Worm (Caenorhabditis elegans) whole organism, mixed stage, embryonic: ENCODE measurements around the gene B0454.6.
A peak's percentile ranks its signal among the peaks of the same experiment; 100 is the strongest.

Experiments used
- M03D4.4 ChIP-seq: sonication (generic microtip); optimal IDR thresholded peaks from 2 replicates; lab custom pipeline; 2017; ENCODE audit warnings: mild to moderate bottlenecking, missing genetic modification characterization, missing compliant biosample characterization
- bed-3 ChIP-seq: fragments of 200-800 bp; sonication (Bioruptor generic); optimal IDR thresholded peaks from 3 replicates; lab custom pipeline; 2018; ENCODE audit warnings: mild to moderate bottlenecking, missing genetic modification characterization, moderate library complexity, missing compliant biosample characterization
- blmp-1 ChIP-seq: fragments of 150-350 bp; optimal IDR thresholded peaks from 2 replicates; lab custom pipeline; 2014; ENCODE audit warnings: missing biosample characterization, missing genetic modification characterization
- ceh-39 ChIP-seq: fragments of 150-350 bp; optimal IDR thresholded peaks from 2 replicates; lab custom pipeline; 2014; ENCODE audit warnings: missing biosample characterization, missing genetic modification characterization
- ceh-43 ChIP-seq: fragments of 200-800 bp; sonication (Bioruptor generic); optimal IDR thresholded peaks from 2 replicates; lab custom pipeline; 2018; ENCODE audit warnings: mild to moderate bottlenecking, missing genetic modification characterization, moderate library complexity, missing compliant biosample characterization
- ceh-83 ChIP-seq: fragments of 200-800 bp; sonication (Bioruptor generic); optimal IDR thresholded peaks from 2 replicates; lab custom pipeline; 2018; ENCODE audit warnings: mild to moderate bottlenecking, missing genetic modification characterization, missing compliant biosample characterization
- ces-1 ChIP-seq: fragments of 150-350 bp; optimal IDR thresholded peaks from 2 replicates; lab custom pipeline; 2014; ENCODE audit warnings: missing biosample characterization, missing genetic modification reagents, missing genetic modification characterization
- cnd-1 ChIP-seq: fragments of 200-800 bp; sonication (Bioruptor generic); optimal IDR thresholded peaks from 2 replicates; lab custom pipeline; 2018; ENCODE audit warnings: mild to moderate bottlenecking, missing genetic modification characterization, missing compliant biosample characterization
- drap-1 ChIP-seq: fragments of 200-800 bp; sonication (Bioruptor generic); optimal IDR thresholded peaks from 3 replicates; lab custom pipeline; 2018; ENCODE audit warnings: mild to moderate bottlenecking, missing genetic modification characterization, missing compliant biosample characterization
- elt-1 ChIP-seq: sonication (generic microtip); optimal IDR thresholded peaks from 2 replicates; lab custom pipeline; 2017; ENCODE audit warnings: missing genetic modification characterization, mild to moderate bottlenecking, missing compliant biosample characterization, antibody characterized with exemption, moderate library complexity, borderline replicate concordance; ENCODE audit not compliant: insufficient read depth
- elt-3 ChIP-seq: fragments of 150-350 bp; optimal IDR thresholded peaks from 2 replicates; lab custom pipeline; 2014; ENCODE audit warnings: missing biosample characterization, missing genetic modification characterization
- flh-1 ChIP-seq: fragments of 200-800 bp; sonication (Bioruptor generic); optimal IDR thresholded peaks from 2 replicates; lab custom pipeline; 2018; ENCODE audit warnings: mild to moderate bottlenecking, missing genetic modification characterization, moderate library complexity, missing compliant biosample characterization
- ham-2 ChIP-seq: fragments of 200-800 bp; sonication (Bioruptor generic); optimal IDR thresholded peaks from 2 replicates; lab custom pipeline; 2018; ENCODE audit warnings: mild to moderate bottlenecking, missing genetic modification characterization, missing compliant biosample characterization
- hlh-1 ChIP-seq: fragments of 150-350 bp; optimal IDR thresholded peaks from 2 replicates; lab custom pipeline; 2014; ENCODE audit warnings: missing biosample characterization, missing genetic modification reagents, missing genetic modification characterization
- lin-13 ChIP-seq: fragments of 150-350 bp; optimal IDR thresholded peaks from 2 replicates; lab custom pipeline; 2014; ENCODE audit warnings: missing biosample characterization, missing genetic modification characterization
- lin-32 ChIP-seq: fragments of 200-800 bp; sonication (Bioruptor generic); optimal IDR thresholded peaks from 2 replicates; lab custom pipeline; 2018; ENCODE audit warnings: mild to moderate bottlenecking, missing genetic modification characterization, missing compliant biosample characterization
- lsy-2 ChIP-seq: fragments of 150-350 bp; optimal IDR thresholded peaks from 2 replicates; lab custom pipeline; 2014; ENCODE audit warnings: missing biosample characterization, missing genetic modification characterization
- mab-5 ChIP-seq: fragments of 150-350 bp; optimal IDR thresholded peaks from 2 replicates; lab custom pipeline; 2014; ENCODE audit warnings: missing biosample characterization, missing genetic modification characterization
- mep-1 ChIP-seq: fragments of 150-350 bp; optimal IDR thresholded peaks from 2 replicates; lab custom pipeline; 2017; ENCODE audit warnings: missing biosample characterization, missing genetic modification reagents, missing genetic modification characterization, inconsistent platforms
- mls-2 ChIP-seq: sonication (generic microtip); optimal IDR thresholded peaks from 2 replicates; lab custom pipeline; 2016; ENCODE audit warnings: mild to moderate bottlenecking, missing genetic modification characterization, moderate library complexity, missing compliant biosample characterization
- nhr-12 ChIP-seq: fragments of 150-350 bp; optimal IDR thresholded peaks from 2 replicates; lab custom pipeline; 2014; ENCODE audit warnings: missing biosample characterization, missing genetic modification characterization
- nhr-2 ChIP-seq: fragments of 150-350 bp; optimal IDR thresholded peaks from 2 replicates; lab custom pipeline; 2014; ENCODE audit warnings: missing biosample characterization, missing genetic modification characterization
- nhr-237 ChIP-seq: fragments of 150-350 bp; optimal IDR thresholded peaks from 2 replicates; lab custom pipeline; 2014; ENCODE audit warnings: missing biosample characterization, missing genetic modification characterization
- nhr-28 ChIP-seq: fragments of 150-350 bp; optimal IDR thresholded peaks from 2 replicates; lab custom pipeline; 2014; ENCODE audit warnings: missing biosample characterization, missing genetic modification characterization
- nhr-76 ChIP-seq: sonication (generic microtip); optimal IDR thresholded peaks from 2 replicates; lab custom pipeline; 2017; ENCODE audit warnings: missing biosample characterization, missing genetic modification characterization
- pha-4 ChIP-seq: fragments of 150-350 bp; optimal IDR thresholded peaks from 2 replicates; lab custom pipeline; 2018; ENCODE audit warnings: missing biosample characterization, missing genetic modification reagents, missing genetic modification characterization
- sem-2 ChIP-seq: fragments of 200-800 bp; sonication (Bioruptor generic); optimal IDR thresholded peaks from 2 replicates; lab custom pipeline; 2018; ENCODE audit warnings: mild to moderate bottlenecking, missing genetic modification characterization, missing compliant biosample characterization
- snpc-4 ChIP-seq: fragments of 150-350 bp; optimal IDR thresholded peaks from 2 replicates; lab custom pipeline; 2014; ENCODE audit warnings: missing biosample characterization, missing genetic modification characterization
- sptf-1 ChIP-seq: sonication (generic microtip); optimal IDR thresholded peaks from 2 replicates; lab custom pipeline; 2017; ENCODE audit warnings: mild to moderate bottlenecking, missing genetic modification characterization, moderate library complexity, missing compliant biosample characterization
- tbx-8 ChIP-seq: fragments of 200-800 bp; sonication (Bioruptor generic); optimal IDR thresholded peaks from 2 replicates; lab custom pipeline; 2018; ENCODE audit warnings: mild to moderate bottlenecking, missing genetic modification characterization, moderate library complexity, missing compliant biosample characterization
- unc-120 ChIP-seq: sonication (generic microtip); optimal IDR thresholded peaks from 2 replicates; lab custom pipeline; 2017; ENCODE audit warnings: missing genetic modification characterization, missing compliant biosample characterization; ENCODE audit not compliant: poor library complexity, severe bottlenecking
- unc-39 ChIP-seq: fragments of 150-350 bp; optimal IDR thresholded peaks from 2 replicates; lab custom pipeline; 2014; ENCODE audit warnings: missing biosample characterization, missing genetic modification characterization
- unc-62 ChIP-seq: fragments of 150-350 bp; optimal IDR thresholded peaks from 2 replicates; lab custom pipeline; 2014; ENCODE audit warnings: missing biosample characterization, missing genetic modification reagents, missing genetic modification characterization
- zip-8 ChIP-seq: fragments of 150-350 bp; optimal IDR thresholded peaks from 2 replicates; lab custom pipeline; 2014; ENCODE audit warnings: missing biosample characterization, missing genetic modification characterization
- ztf-11 ChIP-seq: fragments of 150-350 bp; optimal IDR thresholded peaks from 2 replicates; lab custom pipeline; 2014; ENCODE audit warnings: missing biosample characterization, missing genetic modification characterization

B0454.6 gene

DNA sequence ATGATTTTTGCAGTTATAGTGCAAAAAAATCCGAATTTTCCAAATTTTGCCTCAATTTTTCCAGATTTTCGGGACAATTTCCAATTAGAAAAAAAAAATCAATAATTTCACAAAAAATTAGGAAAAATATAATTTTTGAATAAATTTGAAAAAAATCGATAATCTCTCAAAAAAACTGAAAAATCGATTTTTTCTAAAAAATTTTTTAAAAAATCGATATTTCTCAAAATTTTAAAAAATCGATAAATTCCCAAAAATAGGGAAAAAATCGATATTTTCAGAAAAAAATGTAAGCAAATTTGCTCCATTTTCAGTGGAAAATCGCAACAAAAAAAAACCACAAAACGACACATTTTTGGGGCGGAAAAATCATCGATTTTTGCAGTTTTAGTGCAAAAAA lies 35.3 kb downstream of the B0454.6 start:
- TF ChIP-seq elt-1 (tag; lab: Kevin White, UChicago) (no peak), cnd-1 (tag; lab: Kevin White, UChicago) (no peak), lsy-2 (no peak), tbx-8 (GFP tag; lab: Kevin White, UChicago) (no peak)

- no peak for TF ChIP-seq unc-120 (tag; lab: Kevin White, UChicago)
- TF ChIP-seq, all 35 proteins: peak for 0
Observed at ce11 chrII:3068646-3069045, 36.1 kb downstream of the B0454.6 start.

DNA sequence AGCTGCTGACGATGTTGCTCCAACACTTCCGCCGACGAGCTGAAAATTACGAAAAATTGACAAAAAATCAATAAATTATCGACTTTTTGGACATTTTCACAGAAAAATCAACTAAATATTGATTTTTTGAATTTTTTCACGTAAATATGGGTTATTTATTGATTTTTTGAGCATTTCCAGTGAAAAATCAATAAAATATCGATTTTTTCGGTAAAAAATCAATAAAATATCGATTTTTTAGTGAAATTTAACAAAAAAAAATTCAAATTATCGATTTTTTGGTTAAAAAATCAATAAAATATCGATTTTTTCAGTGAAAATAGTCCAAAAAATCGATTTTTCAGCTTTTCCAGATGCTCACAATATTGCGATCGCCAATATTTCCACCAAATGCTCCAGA lies 37.6 kb downstream of the B0454.6 start:
- TF ChIP-seq unc-62 (GFP tag; lab: Kevin White, UChicago) (no peak), lsy-2 (no peak), sptf-1 (no peak), unc-39 (tag; lab: Kevin White, UChicago) (no peak), blmp-1 (tag; lab: Kevin White, UChicago) (no peak), flh-1 (GFP tag; lab: Kevin White, UChicago) (no peak)
- TF ChIP-seq, all 35 proteins: peak for 0

- TF ChIP-seq sem-2 (GFP tag; lab: Kevin White, UChicago): no peak
- no peak for TF ChIP-seq ceh-83 (GFP tag; lab: Kevin White, UChicago)
- no peak for TF ChIP-seq mls-2 (tag; lab: Kevin White, UChicago)
- TF ChIP-seq snpc-4: no peak
- no peak for TF ChIP-seq M03D4.4 (tag; lab: Kevin White, UChicago)
- TF ChIP-seq blmp-1 (tag; lab: Kevin White, UChicago): no peak
- TF ChIP-seq pha-4 (tag; lab: Kevin White, UChicago): no peak
- TF ChIP-seq ceh-39 (tag; lab: Kevin White, UChicago): no peak
- no peak for TF ChIP-seq elt-3
- TF ChIP-seq zip-8 (tag; lab: Kevin White, UChicago): no peak
- no peak for TF ChIP-seq mep-1
- TF ChIP-seq nhr-76 (tag; lab: Kevin White, UChicago): no peak
- TF ChIP-seq mab-5 (tag; lab: Kevin White, UChicago): no peak
- TF ChIP-seq nhr-12 (tag; lab: Kevin White, UChicago): no peak
- TF ChIP-seq nhr-237 (tag; lab: Kevin White, UChicago): no peak
- TF ChIP-seq ceh-43 (GFP tag; lab: Kevin White, UChicago): no peak
- no peak for TF ChIP-seq tbx-8 (GFP tag; lab: Kevin White, UChicago)
Observed at ce11 chrII:3071012-3071749, 38.6 kb downstream of the B0454.6 start, which contains the start of gene Y25C1A.7. Y25C1A.7 (minus strand) TSS chrII:3071062.

DNA sequence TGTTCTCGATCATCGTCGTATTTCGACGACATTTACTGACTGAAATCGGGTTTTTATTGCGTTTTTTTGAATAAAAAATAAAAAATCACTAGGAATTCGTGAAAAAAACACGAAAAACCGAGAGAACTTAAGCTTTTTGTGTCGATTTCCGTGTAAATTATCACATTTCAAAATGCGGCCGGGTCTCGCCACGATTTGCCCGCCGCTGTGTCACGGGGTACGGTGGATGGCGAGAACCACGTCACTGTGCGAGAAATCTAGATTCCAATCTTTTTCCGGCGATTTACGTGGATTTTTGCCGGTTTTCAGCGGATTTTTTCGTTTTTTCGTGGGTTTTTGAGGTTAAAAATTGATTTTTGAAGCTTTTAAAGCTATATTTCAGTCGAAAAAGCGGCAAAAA lies 44.3 kb downstream of the B0454.6 start, which contains the start of gene Y25C1A.8:
Gene Y25C1A.8 (minus strand): TSS at position 45 of the 400 bp plus-strand sequence.
- TF ChIP-seq ceh-83 (GFP tag; lab: Kevin White, UChicago): peak; percentile 68
- peak; percentile 31 for TF ChIP-seq elt-1 (tag; lab: Kevin White, UChicago)
- TF ChIP-seq unc-120 (tag; lab: Kevin White, UChicago): peak; percentile 10
- TF ChIP-seq unc-62 (GFP tag; lab: Kevin White, UChicago): peak; percentile 30
- TF ChIP-seq pha-4 (tag; lab: Kevin White, UChicago): peak; percentile 78
- peak; percentile 59 for TF ChIP-seq bed-3
- TF ChIP-seq M03D4.4 (tag; lab: Kevin White, UChicago): no peak
- peak; percentile 44 for TF ChIP-seq ceh-43 (GFP tag; lab: Kevin White, UChicago)
- TF ChIP-seq zip-8 (tag; lab: Kevin White, UChicago): no peak
- peak; percentile 7 for TF ChIP-seq ham-2 (GFP tag; lab: Kevin White, UChicago)
- peak; percentile 99 for TF ChIP-seq lsy-2
- TF ChIP-seq lin-32 (GFP tag; lab: Kevin White, UChicago): no peak
- TF ChIP-seq drap-1 (GFP tag; lab: Kevin White, UChicago): peak; percentile 68
- TF ChIP-seq sem-2 (GFP tag; lab: Kevin White, UChicago): no peak
- peak; percentile 76 for TF ChIP-seq ces-1 (GFP tag; lab: Kevin White, UChicago)
- TF ChIP-seq elt-3: no peak
- TF ChIP-seq lin-13 (tag; lab: Kevin White, UChicago): peak; percentile 70
- no peak for TF ChIP-seq nhr-28 (tag; lab: Kevin White, UChicago)
- peak; percentile 70 for TF ChIP-seq sptf-1
- TF ChIP-seq nhr-2 (tag; lab: Kevin White, UChicago): no peak
- no peak for TF ChIP-seq flh-1 (GFP tag; lab: Kevin White, UChicago)
- TF ChIP-seq mep-1: peak; percentile 49
- peak; percentile 44 for TF ChIP-seq mls-2 (tag; lab: Kevin White, UChicago)
- TF ChIP-seq nhr-76 (tag; lab: Kevin White, UChicago): no peak
- TF ChIP-seq tbx-8 (GFP tag; lab: Kevin White, UChicago): peak; percentile 20
- TF ChIP-seq nhr-12 (tag; lab: Kevin White, UChicago): no peak
- no peak for TF ChIP-seq unc-39 (tag; lab: Kevin White, UChicago)
- no peak for TF ChIP-seq snpc-4
- TF ChIP-seq blmp-1 (tag; lab: Kevin White, UChicago): no peak
- TF ChIP-seq hlh-1 (tag; lab: Kevin White, UChicago): no peak
- no peak for TF ChIP-seq mab-5 (tag; lab: Kevin White, UChicago)
- TF ChIP-seq ceh-39 (tag; lab: Kevin White, UChicago): no peak
- no peak for TF ChIP-seq cnd-1 (tag; lab: Kevin White, UChicago)
- no peak for TF ChIP-seq ztf-11 (tag; lab: Kevin White, UChicago)
- TF ChIP-seq nhr-237 (tag; lab: Kevin White, UChicago): peak; percentile 26
- TF ChIP-seq, all 35 proteins: peak for 17
